Worm (Caenorhabditis elegans) whole organism, L1 larva: ENCODE results near the gene fbxa-224.
A peak's percentile ranks its signal among the peaks of the same experiment; 100 is the strongest.

Source experiments
- C04F5.9 ChIP-seq: sonication (generic microtip); optimal IDR thresholded peaks from 2 replicates; lab custom pipeline; 2016; ENCODE audit warnings: missing genetic modification characterization, missing compliant biosample characterization
- C16A3.4 ChIP-seq: fragments of 150-350 bp; optimal IDR thresholded peaks from 2 replicates; lab custom pipeline; 2014; ENCODE audit warnings: missing biosample characterization, missing genetic modification characterization
- C34B4.2 ChIP-seq: sonication (generic microtip); optimal IDR thresholded peaks from 2 replicates; lab custom pipeline; 2017; ENCODE audit warnings: mild to moderate bottlenecking, missing genetic modification characterization, missing compliant biosample characterization
- ama-1 ChIP-seq: fragments of 150-350 bp; optimal IDR thresholded peaks from 2 replicates; lab custom pipeline; 2014
- blmp-1 ChIP-seq: fragments of 150-350 bp; optimal IDR thresholded peaks from 2 replicates; lab custom pipeline; 2014; ENCODE audit warnings: missing biosample characterization, missing genetic modification characterization
- ceh-82 ChIP-seq, 3 experiments: fragments of 150-350 bp in 1 of 3; sonication (generic microtip) in 2 of 3; optimal IDR thresholded peaks; 2 replicates each; lab custom pipeline; 2014 to 2017; ENCODE audit warnings: missing biosample characterization in 3 of 3, missing genetic modification characterization in 3 of 3
- ceh-88 ChIP-seq: fragments of 200-800 bp; sonication (Bioruptor generic); IDR thresholded peaks from 2 replicates; pipeline ENCODE4 v1.3.6; 2022; ENCODE audit warnings: missing genetic modification characterization, missing compliant biosample characterization
- dpl-1 ChIP-seq, 3 experiments: fragments of 150-350 bp in 2 of 3; sonication (generic microtip) in 1 of 3; optimal IDR thresholded peaks; 2 replicates each; lab custom pipeline; 2014 to 2017; ENCODE audit warnings: missing biosample characterization in 3 of 3, missing genetic modification characterization in 3 of 3, missing genetic modification reagents in 3 of 3
- dsc-1 ChIP-seq: sonication (generic microtip); optimal IDR thresholded peaks from 2 replicates; lab custom pipeline; 2016; ENCODE audit warnings: mild to moderate bottlenecking, missing genetic modification characterization, missing compliant biosample characterization
- efl-1 ChIP-seq, 4 experiments: fragments of 150-350 bp; optimal IDR thresholded peaks in 3 of 4; peaks in 1 of 4; 1 replicate in 1 of 4; 2 replicates in 3 of 4; lab custom pipeline; 2014; ENCODE audit warnings: missing biosample characterization in 2 of 4, missing genetic modification characterization in 2 of 4, missing genetic modification reagents in 2 of 4
- elt-2 ChIP-seq: sonication (generic microtip); optimal IDR thresholded peaks from 2 replicates; lab custom pipeline; 2016; ENCODE audit warnings: missing genetic modification characterization, mild to moderate bottlenecking, inconsistent platforms, missing compliant biosample characterization, missing genetic modification reagents
- fkh-10 ChIP-seq: sonication (generic microtip); optimal IDR thresholded peaks from 2 replicates; lab custom pipeline; 2017; ENCODE audit warnings: missing biosample characterization, missing genetic modification reagents, missing genetic modification characterization
- fos-1 ChIP-seq: fragments of 150-350 bp; optimal IDR thresholded peaks from 2 replicates; lab custom pipeline; 2014; ENCODE audit warnings: missing biosample characterization, missing genetic modification characterization
- hpl-2 ChIP-seq: fragments of 150-350 bp; optimal IDR thresholded peaks from 2 replicates; lab custom pipeline; 2014; ENCODE audit warnings: missing biosample characterization, missing genetic modification reagents, missing genetic modification characterization
- irx-1 ChIP-seq: sonication (generic microtip); optimal IDR thresholded peaks from 2 replicates; lab custom pipeline; 2016; ENCODE audit warnings: missing genetic modification characterization, missing compliant biosample characterization
- isw-1 ChIP-seq: fragments of 200-800 bp; sonication (Bioruptor generic); IDR thresholded peaks from 2 replicates; pipeline ENCODE4 v1.3.6; 2022; ENCODE audit warnings: missing genetic modification characterization, missing compliant biosample characterization
- lin-35 ChIP-seq, 2 experiments: fragments of 150-350 bp; optimal IDR thresholded peaks; 2 replicates each; lab custom pipeline; 2014; ENCODE audit warnings: missing biosample characterization in 2 of 2, missing genetic modification characterization in 2 of 2, missing genetic modification reagents in 2 of 2
- lin-39 ChIP-seq: fragments of 150-350 bp; optimal IDR thresholded peaks from 2 replicates; lab custom pipeline; 2014; ENCODE audit warnings: missing biosample characterization, missing genetic modification reagents, missing genetic modification characterization
- lir-3 ChIP-seq: sonication (generic microtip); optimal IDR thresholded peaks from 2 replicates; lab custom pipeline; 2016; ENCODE audit warnings: mild to moderate bottlenecking, missing genetic modification characterization, moderate library complexity, missing compliant biosample characterization; ENCODE audit not compliant: poor library complexity
- lsy-2 ChIP-seq, 2 experiments: fragments of 150-350 bp; optimal IDR thresholded peaks; 2 replicates each; lab custom pipeline; 2014; ENCODE audit warnings: missing biosample characterization in 2 of 2, missing genetic modification characterization in 2 of 2
- nhr-11 ChIP-seq: fragments of 150-350 bp; optimal IDR thresholded peaks from 2 replicates; lab custom pipeline; 2014; ENCODE audit warnings: missing biosample characterization, missing genetic modification characterization
- nhr-76 ChIP-seq: sonication (generic microtip); optimal IDR thresholded peaks from 2 replicates; lab custom pipeline; 2017; ENCODE audit warnings: missing biosample characterization, missing genetic modification characterization
- nhr-84 ChIP-seq: sonication (generic microtip); optimal IDR thresholded peaks from 2 replicates; lab custom pipeline; 2017; ENCODE audit warnings: missing biosample characterization, missing genetic modification characterization
- nhr-85 ChIP-seq: sonication (generic microtip); peaks from one replicate; lab custom pipeline; 2016; ENCODE audit warnings: missing genetic modification characterization, inconsistent platforms, missing compliant biosample characterization
- nhr-90 ChIP-seq: sonication (generic microtip); optimal IDR thresholded peaks from 2 replicates; lab custom pipeline; 2016; ENCODE audit warnings: mild to moderate bottlenecking, missing genetic modification characterization, missing compliant biosample characterization; ENCODE audit not compliant: poor library complexity
- pag-3 ChIP-seq: sonication (generic microtip); optimal IDR thresholded peaks from 2 replicates; lab custom pipeline; 2017; ENCODE audit warnings: missing genetic modification characterization, mild to moderate bottlenecking, missing compliant biosample characterization, antibody characterized with exemption, borderline replicate concordance; ENCODE audit not compliant: insufficient read depth
- pax-3 ChIP-seq: fragments of 200-800 bp; sonication (Bioruptor generic); optimal IDR thresholded peaks from 2 replicates; lab custom pipeline; 2018; ENCODE audit warnings: mild to moderate bottlenecking, missing genetic modification characterization, moderate library complexity, missing compliant biosample characterization
- rnt-1 ChIP-seq: sonication (generic microtip); optimal IDR thresholded peaks from 2 replicates; lab custom pipeline; 2016; ENCODE audit warnings: mild to moderate bottlenecking, missing genetic modification characterization, moderate library complexity, missing compliant biosample characterization
- skn-1 ChIP-seq: fragments of 150-350 bp; optimal IDR thresholded peaks from 2 replicates; lab custom pipeline; 2014; ENCODE audit warnings: missing biosample characterization, missing genetic modification characterization
- sptf-1 ChIP-seq: fragments of 150-350 bp; optimal IDR thresholded peaks from 2 replicates; lab custom pipeline; 2014; ENCODE audit warnings: missing biosample characterization, missing genetic modification characterization
- sup-37 ChIP-seq: fragments of 200-800 bp; sonication (Bioruptor generic); optimal IDR thresholded peaks from 2 replicates; lab custom pipeline; 2018; ENCODE audit warnings: mild to moderate bottlenecking, missing genetic modification characterization, missing compliant biosample characterization
- tbx-2 ChIP-seq: sonication (generic microtip); optimal IDR thresholded peaks from 2 replicates; lab custom pipeline; 2016; ENCODE audit warnings: missing genetic modification characterization, missing compliant biosample characterization
- tlp-1 ChIP-seq: fragments of 150-350 bp; optimal IDR thresholded peaks from 2 replicates; lab custom pipeline; 2014; ENCODE audit warnings: missing biosample characterization, missing genetic modification characterization
- unc-130 ChIP-seq: fragments of 150-350 bp; optimal IDR thresholded peaks from 2 replicates; lab custom pipeline; 2017; ENCODE audit warnings: missing biosample characterization, missing genetic modification characterization, inconsistent platforms
- unc-30 ChIP-seq: sonication (generic microtip); optimal IDR thresholded peaks from 2 replicates; lab custom pipeline; 2017; ENCODE audit warnings: missing biosample characterization, missing genetic modification characterization
- unc-62 ChIP-seq: fragments of 150-350 bp; optimal IDR thresholded peaks from 2 replicates; lab custom pipeline; 2014; ENCODE audit warnings: missing biosample characterization, missing genetic modification reagents, missing genetic modification characterization
- unc-98 ChIP-seq: fragments of 200-800 bp; sonication (Bioruptor generic); IDR thresholded peaks from 2 replicates; pipeline ENCODE4 v1.3.6; 2022; ENCODE audit warnings: missing genetic modification characterization, missing compliant biosample characterization
- vab-15 ChIP-seq: sonication (generic microtip); optimal IDR thresholded peaks from 2 replicates; lab custom pipeline; 2017; ENCODE audit warnings: missing genotype, mild to moderate bottlenecking, missing genetic modification characterization, missing compliant biosample characterization
- xbp-1 ChIP-seq: sonication (generic microtip); optimal IDR thresholded peaks from 2 replicates; lab custom pipeline; 2016; ENCODE audit warnings: missing genetic modification characterization, missing compliant biosample characterization
- zip-4 ChIP-seq: fragments of 200-800 bp; sonication (Bioruptor generic); optimal IDR thresholded peaks from 2 replicates; lab custom pipeline; 2018; ENCODE audit warnings: mild to moderate bottlenecking, missing genetic modification characterization, moderate library complexity, missing compliant biosample characterization
- ztf-4 ChIP-seq: fragments of 150-350 bp; optimal IDR thresholded peaks from 2 replicates; lab custom pipeline; 2014; ENCODE audit warnings: missing biosample characterization, missing genetic modification characterization

The fbxa-224 gene

DNA sequence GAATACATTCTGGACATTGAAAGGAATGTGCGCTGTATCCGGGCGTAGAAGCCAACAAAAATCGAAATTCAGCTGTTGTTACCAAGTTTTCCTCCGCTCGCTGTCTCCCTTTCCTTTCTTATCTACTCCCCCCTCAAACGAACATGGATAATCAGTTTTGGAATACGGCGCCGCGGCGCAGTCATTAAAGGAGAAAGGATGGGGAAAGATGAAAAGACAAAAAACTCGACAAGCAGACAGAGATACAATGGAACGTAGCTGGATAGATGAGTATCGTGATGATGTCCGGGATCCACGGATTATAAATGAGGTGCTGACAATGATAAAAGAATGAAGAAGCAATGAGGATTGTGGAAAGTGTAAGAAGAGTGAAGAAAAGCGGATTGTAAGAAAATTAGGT, 2.6 kb downstream of the fbxa-224 start:
- no peak for TF ChIP-seq dpl-1 (GFP tag; optimal IDR thresholded peaks at IDR 0.05; lab: Kevin White, UChicago)
- no peak for TF ChIP-seq lin-35 (GFP tag; optimal IDR thresholded peaks at IDR 0.05; lab: Kevin White, UChicago)
- no peak for TF ChIP-seq sptf-1 (tag; lab: Kevin White, UChicago)
- peak; percentile 85 for TF ChIP-seq ama-1 (lab: Kevin White, UChicago)
- TF ChIP-seq C16A3.4 (tag; lab: Kevin White, UChicago), result no peak
- no peak for TF ChIP-seq hpl-2
- TF ChIP-seq blmp-1 (tag; lab: Kevin White, UChicago), result peak; percentile 97
- TF ChIP-seq skn-1 (tag; lab: Kevin White, UChicago), result no peak
- TF ChIP-seq ztf-4 (tag; lab: Kevin White, UChicago), result peak; percentile 17

DNA sequence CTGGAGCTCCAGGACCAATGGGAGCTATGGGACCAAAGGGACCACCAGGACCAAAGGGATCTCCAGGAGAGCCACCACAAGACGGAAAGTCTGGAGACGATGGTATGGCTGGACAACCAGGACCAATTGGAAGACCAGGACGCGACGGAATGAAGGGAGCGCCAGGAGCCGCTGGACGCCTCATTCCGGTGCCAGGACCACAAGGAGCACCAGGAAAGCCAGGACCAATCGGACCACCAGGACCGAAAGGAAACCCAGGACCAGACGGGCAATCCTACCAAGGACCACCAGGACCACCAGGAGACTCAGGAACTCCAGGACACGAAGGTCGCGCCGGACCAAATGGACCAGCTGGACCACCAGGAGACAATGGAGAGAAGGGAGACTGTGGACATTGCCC, 3.2 kb downstream of the fbxa-224 start:
- TF ChIP-seq sptf-1 (tag; lab: Kevin White, UChicago), result no peak
- TF ChIP-seq pag-3 (tag; lab: Kevin White, UChicago), result no peak
- TF ChIP-seq dsc-1 (tag; lab: Kevin White, UChicago), result no peak
- no peak for TF ChIP-seq sup-37 (GFP tag; lab: Kevin White, UChicago)
- no peak for TF ChIP-seq isw-1 (GFP tag; lab: Robert Waterston, UW)
- no peak for TF ChIP-seq fkh-10 (GFP tag; lab: Kevin White, UChicago)
- no peak for TF ChIP-seq irx-1 (tag; lab: Kevin White, UChicago)
- no peak for TF ChIP-seq lin-35 (GFP tag; optimal IDR thresholded peaks at IDR 0.05; lab: Kevin White, UChicago)
- no peak for TF ChIP-seq nhr-84 (tag; lab: Kevin White, UChicago)
- no peak for TF ChIP-seq lin-39 (tag; lab: Kevin White, UChicago)
- no peak for TF ChIP-seq blmp-1 (tag; lab: Kevin White, UChicago)
- no peak for TF ChIP-seq unc-98 (GFP tag; lab: Robert Waterston, UW)
- no peak for TF ChIP-seq rnt-1 (tag; lab: Kevin White, UChicago)
- no peak for TF ChIP-seq unc-130 (tag; lab: Kevin White, UChicago)
- no peak for TF ChIP-seq fos-1 (tag; lab: Kevin White, UChicago)

ce11 chrII:7543808-7544207, 4.1 kb downstream of the fbxa-224 start, which contains the start of gene rol-8:
Gene rol-8 (plus strand): TSS chrII:7544108.
- no peak for TF ChIP-seq ceh-88 (GFP tag; lab: Robert Waterston, UW)
- peak; percentile 9 for TF ChIP-seq blmp-1 (tag; lab: Kevin White, UChicago)
- TF ChIP-seq fos-1 (tag; lab: Kevin White, UChicago), result no peak
- no peak for TF ChIP-seq xbp-1 (tag; lab: Kevin White, UChicago)
- no peak for TF ChIP-seq sup-37 (GFP tag; lab: Kevin White, UChicago)

- TF ChIP-seq isw-1 (GFP tag; lab: Robert Waterston, UW), result no peak
- TF ChIP-seq blmp-1 (tag; lab: Kevin White, UChicago), result peak; percentile 58
- TF ChIP-seq rnt-1 (tag; lab: Kevin White, UChicago), result no peak
- no peak for TF ChIP-seq skn-1 (tag; lab: Kevin White, UChicago)
These were observed 5.0 kb downstream of the fbxa-224 start for ce11 chrII:7542952-7543351.

- no peak for TF ChIP-seq C34B4.2 (tag; lab: Kevin White, UChicago)
- peak; percentile 53 for TF ChIP-seq tbx-2
- peak; percentile 67 for TF ChIP-seq lir-3
- TF ChIP-seq C04F5.9 (tag; lab: Kevin White, UChicago), result no peak
- TF ChIP-seq unc-30, result no peak
- no peak for TF ChIP-seq tlp-1 (tag; lab: Kevin White, UChicago)
- peak; percentile 44 to 80 for TF ChIP-seq efl-1 (optimal IDR thresholded peaks at IDR 0.05; lab: Kevin White, UChicago)
- peak; percentile 82 to 97 for TF ChIP-seq efl-1 (GFP tag; optimal IDR thresholded peaks at IDR 0.05 in 1 of 2; lab: Kevin White, UChicago)
- TF ChIP-seq unc-98 (GFP tag; lab: Robert Waterston, UW), result no peak
- TF ChIP-seq xbp-1 (tag; lab: Kevin White, UChicago), result peak; percentile 53
- no peak for TF ChIP-seq elt-2 (tag; lab: Kevin White, UChicago)
- TF ChIP-seq nhr-85 (tag; lab: Kevin White, UChicago), result peak; percentile 13
- no peak for TF ChIP-seq zip-4 (GFP tag; lab: Kevin White, UChicago)
- peak; percentile 18 for TF ChIP-seq vab-15 (tag; lab: Kevin White, UChicago)
- TF ChIP-seq fkh-10 (GFP tag; lab: Kevin White, UChicago), result no peak
- TF ChIP-seq ceh-82 (tag; optimal IDR thresholded peaks at IDR 0.05; lab: Kevin White, UChicago), result no peak
- no peak for TF ChIP-seq pax-3 (tag; lab: Kevin White, UChicago)
- peak; percentile 11 for TF ChIP-seq nhr-90 (tag; lab: Kevin White, UChicago)
- TF ChIP-seq nhr-76 (tag; lab: Kevin White, UChicago), result no peak
- peak; percentile 75 to 97 for TF ChIP-seq lsy-2 (tag; optimal IDR thresholded peaks at IDR 0.05; lab: Kevin White, UChicago)
- TF ChIP-seq C16A3.4 (tag; lab: Kevin White, UChicago), result peak; percentile 72
- TF ChIP-seq nhr-11, result no peak
- TF ChIP-seq unc-62 (GFP tag; lab: Kevin White, UChicago), result no peak
- peak; percentile 55 for TF ChIP-seq unc-130 (tag; lab: Kevin White, UChicago)
These were observed 10.2 kb downstream of the fbxa-224 start, which contains the start of gene nfi-1 for ce11 chrII:7537603-7538230. Gene nfi-1 (plus strand): TSS chrII:7538180.
